Worm (Caenorhabditis elegans): Measurements from ENCODE around the gene gpd-2.
A peak's percentile ranks its signal among the peaks of the same experiment; 100 is the strongest.

gpd-2 gene

ce11 chrX:3114306-3115133, at the start of gene gpd-2:
Gene gpd-2 (minus strand): TSS chrX:3114689.
- TF ChIP-seq mep-1 (tag; optimal IDR thresholded peaks at IDR 0.05) (peak; percentile 44), hlh-4 (tag; optimal IDR thresholded peaks at IDR 0.05) (no peak), hpl-2 (GFP tag; optimal IDR thresholded peaks at IDR 0.05) (no peak), jun-1 (tag; optimal IDR thresholded peaks at IDR 0.05) (no peak), alr-1 (tag; optimal IDR thresholded peaks at IDR 0.05; ENCODE audit: borderline replicate concordance) (no peak), lin-15B (tag; optimal IDR thresholded peaks at IDR 0.05) (no peak), lin-39 (tag; optimal IDR thresholded peaks at IDR 0.05) (no peak), unc-86 (tag; optimal IDR thresholded peaks at IDR 0.05) (no peak), skn-1 (tag; optimal IDR thresholded peaks at IDR 0.05) (no peak), lin-13 (GFP tag; optimal IDR thresholded peaks at IDR 0.05) (no peak), ztf-4 (tag; optimal IDR thresholded peaks at IDR 0.05) (peak; percentile 21), dsc-1 (tag; optimal IDR thresholded peaks at IDR 0.05) (no peak), C04F5.9 (tag; optimal IDR thresholded peaks at IDR 0.05) (no peak), grh-1 (GFP tag; IDR thresholded peaks at IDR 0.05) (0 out of 2 replicates have a peak, but pooled peaks have one; percentile 10), efl-3 (GFP tag; optimal IDR thresholded peaks at IDR 0.05) (no peak), mef-2 (tag; optimal IDR thresholded peaks at IDR 0.05) (no peak), unc-130 (tag; optimal IDR thresholded peaks at IDR 0.05) (no peak), elt-3 (tag; optimal IDR thresholded peaks at IDR 0.05) (no peak), fkh-10 (GFP tag; optimal IDR thresholded peaks at IDR 0.05) (no peak), snpc-4 (tag; optimal IDR thresholded peaks at IDR 0.05) (no peak), nhr-84 (tag; optimal IDR thresholded peaks at IDR 0.05) (no peak), tbx-2 (tag; optimal IDR thresholded peaks at IDR 0.05) (no peak), ceh-82 (tag; optimal IDR thresholded peaks at IDR 0.05) (peak in 1 of 3 experiments; percentile 9), egl-27 (tag; optimal IDR thresholded peaks at IDR 0.05) (no peak), pqm-1 (tag; optimal IDR thresholded peaks at IDR 0.05) (no peak), hlh-17 (GFP tag; optimal IDR thresholded peaks at IDR 0.05; ENCODE audit: borderline replicate concordance) (no peak), blmp-1 (tag; optimal IDR thresholded peaks at IDR 0.05) (peak; percentile 14), ztf-11 (tag; optimal IDR thresholded peaks at IDR 0.05) (no peak), swsn-7 (tag; optimal IDR thresholded peaks at IDR 0.05) (no peak), nhr-28 (tag; optimal IDR thresholded peaks at IDR 0.05) (no peak), F16B12.6 (tag; optimal IDR thresholded peaks at IDR 0.05) (no peak), nhr-237 (tag; optimal IDR thresholded peaks at IDR 0.05) (no peak), zip-4 (GFP tag; optimal IDR thresholded peaks at IDR 0.05) (no peak), efl-1 (optimal IDR thresholded peaks at IDR 0.05) (no peak), efl-1 (GFP tag; optimal IDR thresholded peaks at IDR 0.05 in 1 of 2) (peak in 1 of 2 experiments; percentile 90), nhr-76 (tag; optimal IDR thresholded peaks at IDR 0.05) (no peak), nhr-85 (tag) (peak; percentile 37), nhr-71 (tag; optimal IDR thresholded peaks at IDR 0.05) (no peak)

ce11 chrX:3163972-3164575, 49.6 kb upstream of the gpd-2 start, which contains the start of gene syx-6:
Gene syx-6 (plus strand): TSS chrX:3164525.
- TF ChIP-seq elt-2 (tag; optimal IDR thresholded peaks at IDR 0.05): peak; percentile 50
- no peak for TF ChIP-seq jun-1 (tag; optimal IDR thresholded peaks at IDR 0.05)
- TF ChIP-seq unc-86 (tag; optimal IDR thresholded peaks at IDR 0.05): no peak
- peak; percentile 8 for TF ChIP-seq lin-14 (GFP tag; optimal IDR thresholded peaks at IDR 0.05)
- TF ChIP-seq nhr-12 (tag; optimal IDR thresholded peaks at IDR 0.05): no peak
- TF ChIP-seq skn-1 (tag; optimal IDR thresholded peaks at IDR 0.05): no peak
- TF ChIP-seq C34B4.2 (tag; optimal IDR thresholded peaks at IDR 0.05): no peak
- TF ChIP-seq mef-2 (tag; optimal IDR thresholded peaks at IDR 0.05): no peak
- no peak for TF ChIP-seq grh-1 (GFP tag; IDR thresholded peaks at IDR 0.05)
